Fruit fly (Drosophila melanogaster) whole organism, embryonic: Measurements from ENCODE around the gene CG32095.

ENCODE experiments used
- BEAF-32 ChIP-seq: fragments of 200-800 bp; sonication (Bioruptor generic); optimal IDR thresholded peaks from 3 replicates; lab custom pipeline; 2017; ENCODE audit warnings: missing biosample characterization, missing genetic modification characterization, mild to moderate bottlenecking, moderate library complexity, missing genetic modification reagents
- Bgb ChIP-seq: fragments of 200-800 bp; sonication (Bioruptor generic); IDR thresholded peaks from 2 replicates; pipeline ENCODE4 v1.3.6; 2022; ENCODE audit warnings: missing biosample characterization, missing genetic modification characterization; ENCODE audit not compliant: partially characterized antibody
- CG10959 ChIP-seq: fragments of 200-800 bp; sonication (Bioruptor generic); IDR thresholded peaks from 2 replicates; pipeline ENCODE4 v1.3.6; 2022; ENCODE audit warnings: missing biosample characterization, missing genetic modification characterization
- CG10979 ChIP-seq: fragments of 200-800 bp; sonication (Bioruptor generic); optimal IDR thresholded peaks from 2 replicates; lab custom pipeline; 2018; ENCODE audit warnings: missing biosample characterization, mild to moderate bottlenecking, missing genetic modification characterization, moderate library complexity
- CG11093 ChIP-seq: fragments of 200-800 bp; sonication (Bioruptor generic); IDR thresholded peaks from 3 replicates; pipeline ENCODE4 v1.3.6; 2022; ENCODE audit warnings: missing biosample characterization, missing genetic modification characterization
- CG11398 ChIP-seq: fragments of 200-800 bp; sonication (Bioruptor generic); optimal IDR thresholded peaks from 2 replicates; lab custom pipeline; 2016; ENCODE audit warnings: missing biosample characterization, missing genetic modification characterization
- CG11696 ChIP-seq: fragments of 200-800 bp; sonication (Bioruptor generic); IDR thresholded peaks from 2 replicates; pipeline ENCODE4 v1.3.6; 2022; ENCODE audit warnings: missing biosample characterization, missing genetic modification characterization
- CG12071 ChIP-seq: fragments of 200-800 bp; sonication (Bioruptor generic); optimal IDR thresholded peaks from 3 replicates; lab custom pipeline; 2018; ENCODE audit warnings: missing biosample characterization, mild to moderate bottlenecking, missing genetic modification characterization
- CG13775 ChIP-seq: fragments of 200-800 bp; sonication (Bioruptor generic); optimal IDR thresholded peaks from 3 replicates; lab custom pipeline; 2017; ENCODE audit warnings: missing biosample characterization, mild to moderate bottlenecking, missing genetic modification characterization
- CG15514 ChIP-seq: fragments of 200-800 bp; sonication (Bioruptor generic); optimal IDR thresholded peaks from 3 replicates; lab custom pipeline; 2017; ENCODE audit warnings: missing biosample characterization, missing genetic modification characterization, mild to moderate bottlenecking, moderate library complexity, missing genetic modification reagents
- CG1602 ChIP-seq: fragments of 200-800 bp; sonication (Bioruptor generic); optimal IDR thresholded peaks from 3 replicates; lab custom pipeline; 2016; ENCODE audit warnings: missing biosample characterization, missing genetic modification characterization
- CG17186 ChIP-seq: fragments of 200-800 bp; sonication (Bioruptor generic); optimal IDR thresholded peaks from 3 replicates; lab custom pipeline; 2017; ENCODE audit warnings: missing biosample characterization, missing genetic modification reagents, missing genetic modification characterization
- CG2712 ChIP-seq: fragments of 200-800 bp; optimal IDR thresholded peaks from 3 replicates; lab custom pipeline; 2019; ENCODE audit warnings: missing biosample characterization, mild to moderate bottlenecking, missing genetic modification characterization, moderate library complexity
- CG30020 ChIP-seq: fragments of 200-800 bp; optimal IDR thresholded peaks from 2 replicates; lab custom pipeline; 2019; ENCODE audit warnings: missing biosample characterization, mild to moderate bottlenecking, missing genetic modification characterization, moderate library complexity
- CG3065 ChIP-seq: fragments of 200-800 bp; sonication (Bioruptor generic); optimal IDR thresholded peaks from 2 replicates; lab custom pipeline; 2016; ENCODE audit warnings: missing biosample characterization, missing genetic modification characterization
- CG33557 ChIP-seq: fragments of 200-800 bp; sonication (Bioruptor generic); optimal IDR thresholded peaks from 2 replicates; lab custom pipeline; 2019; ENCODE audit warnings: missing biosample characterization, mild to moderate bottlenecking, missing genetic modification characterization, moderate library complexity
- CG43689 ChIP-seq: fragments of 200-800 bp; sonication (Bioruptor generic); IDR thresholded peaks from 2 replicates; pipeline ENCODE4 v1.3.6; 2022; ENCODE audit warnings: missing biosample characterization, missing genetic modification characterization
- CG9797 ChIP-seq: fragments of 200-800 bp; sonication (Bioruptor generic); optimal IDR thresholded peaks from 3 replicates; lab custom pipeline; 2018; ENCODE audit warnings: missing biosample characterization, mild to moderate bottlenecking, missing genetic modification characterization
- Dbx ChIP-seq: fragments of 200-800 bp; sonication (Bioruptor generic); IDR thresholded peaks from 3 replicates; pipeline ENCODE4 v1.3.6; 2022; ENCODE audit warnings: missing biosample characterization, missing genetic modification characterization
- Deaf1 ChIP-seq: fragments of 200-800 bp; optimal IDR thresholded peaks from 3 replicates; lab custom pipeline; 2019; ENCODE audit warnings: missing biosample characterization, mild to moderate bottlenecking, missing genetic modification characterization, moderate library complexity
- Drgx ChIP-seq: fragments of 200-800 bp; sonication (Bioruptor generic); IDR thresholded peaks from 2 replicates; pipeline ENCODE4 v1.3.6; 2022; ENCODE audit warnings: missing biosample characterization, missing genetic modification characterization
- E2f2 ChIP-seq: fragments of 200-800 bp; sonication (Bioruptor generic); IDR thresholded peaks from 2 replicates; pipeline ENCODE4 v1.3.6; 2022; ENCODE audit warnings: missing biosample characterization, missing genetic modification characterization
- Ets97D ChIP-seq: fragments of 200-800 bp; sonication (Bioruptor generic); optimal IDR thresholded peaks from 3 replicates; lab custom pipeline; 2016; ENCODE audit warnings: missing biosample characterization, missing genetic modification characterization
- Gug ChIP-seq: fragments of 200-800 bp; sonication (Bioruptor generic); IDR thresholded peaks from 4 replicates; pipeline ENCODE4 v1.3.6; 2022; ENCODE audit warnings: missing biosample characterization, missing genetic modification characterization
- Myb ChIP-seq: fragments of 200-800 bp; sonication (Bioruptor generic); optimal IDR thresholded peaks from 2 replicates; lab custom pipeline; 2016; ENCODE audit warnings: missing biosample characterization, missing genetic modification characterization
- Opbp ChIP-seq: fragments of 200-800 bp; sonication (Bioruptor generic); IDR thresholded peaks from 3 replicates; pipeline ENCODE4 v1.3.6; 2022; ENCODE audit warnings: missing biosample characterization, missing genetic modification characterization; ENCODE audit not compliant: partially characterized antibody
- Side ChIP-seq: fragments of 200-800 bp; sonication (Bioruptor generic); optimal IDR thresholded peaks from 2 replicates; lab custom pipeline; 2016; ENCODE audit warnings: missing biosample characterization, missing genetic modification characterization
- Sry-δ ChIP-seq: fragments of 200-800 bp; sonication (Bioruptor generic); optimal IDR thresholded peaks from 2 replicates; lab custom pipeline; 2016; ENCODE audit warnings: missing biosample characterization, missing genetic modification characterization
- Xrp1 ChIP-seq: fragments of 200-800 bp; sonication (Bioruptor generic); IDR thresholded peaks from 2 replicates; pipeline ENCODE4 v1.3.6; 2022; ENCODE audit warnings: missing biosample characterization, missing genetic modification characterization
- YL-1 ChIP-seq: fragments of 200-800 bp; sonication (Bioruptor generic); optimal IDR thresholded peaks from 3 replicates; lab custom pipeline; 2017; ENCODE audit warnings: missing biosample characterization, mild to moderate bottlenecking, missing genetic modification characterization
- amos ChIP-seq: fragments of 200-800 bp; sonication (Bioruptor generic); IDR thresholded peaks from 2 replicates; pipeline ENCODE4 v1.3.6; 2022; ENCODE audit warnings: missing biosample characterization, missing genetic modification characterization; ENCODE audit not compliant: partially characterized antibody
- bbx ChIP-seq: fragments of 200-800 bp; sonication (Bioruptor generic); IDR thresholded peaks from 2 replicates; pipeline ENCODE4 v1.3.6; 2022; ENCODE audit warnings: missing biosample characterization, missing genetic modification characterization; ENCODE audit not compliant: partially characterized antibody
- crp ChIP-seq, 2 experiments: fragments of 200-800 bp; sonication (Bioruptor generic); optimal IDR thresholded peaks; 2 replicates in 1 of 2; 3 replicates in 1 of 2; lab custom pipeline; 2017; ENCODE audit warnings: missing biosample characterization in 2 of 2, missing genetic modification characterization in 2 of 2, mild to moderate bottlenecking in 1 of 2, moderate library complexity in 1 of 2
- dati ChIP-seq: fragments of 200-800 bp; sonication (Bioruptor generic); IDR thresholded peaks from 2 replicates; pipeline ENCODE4 v1.3.6; 2022; ENCODE audit warnings: missing biosample characterization, missing genetic modification characterization
- ftz-f1 ChIP-seq: fragments of 200-800 bp; sonication (Bioruptor generic); optimal IDR thresholded peaks from 2 replicates; lab custom pipeline; 2016; ENCODE audit warnings: missing biosample characterization, missing genetic modification characterization
- hth ChIP-seq: fragments of >200 bp; optimal IDR thresholded peaks from 2 replicates; lab custom pipeline; 2017; ENCODE audit warnings: inconsistent platforms
- lov ChIP-seq, 2 experiments: fragments of 200-800 bp in 1 of 2; fragments of >200 bp in 1 of 2; sonication (Bioruptor generic) in 1 of 2; IDR thresholded peaks in 1 of 2; optimal IDR thresholded peaks in 1 of 2; 2 replicates in 1 of 2; 3 replicates in 1 of 2; pipeline versions ENCODE4 v1.3.6 to Lab custom; 2017 to 2022; ENCODE audit warnings: missing biosample characterization in 1 of 2, missing genetic modification characterization in 1 of 2
- p53 ChIP-seq: fragments of 200-800 bp; sonication (Bioruptor generic); optimal IDR thresholded peaks from 2 replicates; lab custom pipeline; 2016; ENCODE audit warnings: missing biosample characterization, missing genetic modification characterization
- phol ChIP-seq: fragments of 200-800 bp; sonication (Bioruptor generic); optimal IDR thresholded peaks from 3 replicates; lab custom pipeline; 2018; ENCODE audit warnings: missing biosample characterization, mild to moderate bottlenecking, missing genetic modification characterization, moderate library complexity
- rib ChIP-seq: fragments of 200-800 bp; sonication (Bioruptor generic); IDR thresholded peaks from 2 replicates; pipeline ENCODE4 v1.3.6; 2022; ENCODE audit warnings: missing biosample characterization, missing genetic modification characterization
- sc ChIP-seq, 3 experiments: fragments of >200 bp in 2 of 3; fragments of 200-800 bp in 1 of 3; sonication (Bioruptor generic) in 1 of 3; optimal IDR thresholded peaks; 2 replicates in 2 of 3; 3 replicates in 1 of 3; lab custom pipeline; 2017; ENCODE audit warnings: mild to moderate bottlenecking in 1 of 3, missing biosample characterization in 1 of 3, missing genetic modification characterization in 1 of 3, missing genetic modification reagents in 1 of 3
- sima ChIP-seq: fragments of 200-800 bp; sonication (Bioruptor generic); optimal IDR thresholded peaks from 2 replicates; lab custom pipeline; 2016; ENCODE audit warnings: missing biosample characterization, missing genetic modification characterization
- sna ChIP-seq: fragments of 200-800 bp; sonication (Bioruptor generic); IDR thresholded peaks from 2 replicates; pipeline ENCODE4 v1.3.6; 2022; ENCODE audit warnings: missing biosample characterization, missing genetic modification characterization; ENCODE audit not compliant: partially characterized antibody
- so ChIP-seq: fragments of 200-800 bp; sonication (Bioruptor generic); IDR thresholded peaks from 3 replicates; pipeline ENCODE4 v1.3.6; 2022; ENCODE audit warnings: missing biosample characterization, missing genetic modification characterization
- trh ChIP-seq: fragments of 200-800 bp; sonication (Bioruptor generic); optimal IDR thresholded peaks from 2 replicates; lab custom pipeline; 2016; ENCODE audit warnings: missing biosample characterization, missing genetic modification characterization
- tup ChIP-seq: fragments of 200-800 bp; sonication (Bioruptor generic); optimal IDR thresholded peaks from 2 replicates; lab custom pipeline; 2016; ENCODE audit warnings: missing biosample characterization, mild to moderate bottlenecking, missing genetic modification characterization, moderate library complexity
- zfh2 ChIP-seq: fragments of 200-800 bp; sonication (Bioruptor generic); optimal IDR thresholded peaks from 2 replicates; lab custom pipeline; 2016; ENCODE audit warnings: missing biosample characterization, missing genetic modification characterization

The CG32095 gene

dm6 chr3L:11801622-11802021 is 23.9 kb downstream of the CG32095 start (continued):
- TF ChIP-seq Drgx (GFP tag; lab: Robert Waterston, UW), result no peak
- no peak for TF ChIP-seq p53 (GFP tag; lab: Kevin White, UChicago)

DNA sequence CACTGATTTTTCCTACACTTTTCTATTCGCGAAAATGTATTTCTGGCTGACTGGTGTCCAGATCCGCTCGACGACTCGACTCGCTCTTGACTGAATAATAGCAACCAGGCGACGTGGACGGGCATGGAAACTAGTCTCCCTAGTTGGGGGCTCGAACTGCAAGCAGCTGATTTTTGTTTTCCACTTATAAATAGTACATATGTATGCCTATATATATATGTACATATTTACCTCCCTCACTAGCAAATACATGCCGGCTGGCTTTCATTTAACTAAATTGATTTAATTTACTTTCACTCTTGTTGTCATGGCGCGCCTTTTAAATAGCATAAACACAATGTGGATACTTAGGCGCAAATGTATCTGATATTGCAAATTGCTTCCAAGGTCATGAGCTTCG is 24.8 kb downstream of the CG32095 start, which contains the start of gene Gcat:
Gene Gcat, minus strand, starts transcription at position 101 of the 400 bp plus-strand sequence.
- no peak for TF ChIP-seq Dbx (GFP tag; lab: Robert Waterston, UW)
- no peak for TF ChIP-seq CG12071
- no peak for TF ChIP-seq Deaf1 (tag; lab: Kevin White, UChicago)
- no peak for TF ChIP-seq CG9797 (GFP tag; lab: Kevin White, UChicago)
- TF ChIP-seq CG1602 (GFP tag; lab: Kevin White, UChicago), result no peak
- TF ChIP-seq sima (GFP tag; lab: Kevin White, UChicago), result no peak
- TF ChIP-seq E2f2, result peak; percentile 26; the same call in 1 of the 2 replicates
- no peak for TF ChIP-seq sc (optimal IDR thresholded peaks at IDR 0.05; lab: Kevin White, UChicago)
- TF ChIP-seq sc (GFP tag; optimal IDR thresholded peaks at IDR 0.05; lab: Kevin White, UChicago), result no peak
- TF ChIP-seq Side, result no peak
- no peak for TF ChIP-seq CG10959 (GFP tag; lab: Robert Waterston, UW)
- no peak for TF ChIP-seq trh
- TF ChIP-seq CG3065, result no peak
- TF ChIP-seq CG43689 (GFP tag; lab: Robert Waterston, UW), result no peak
- no peak for TF ChIP-seq CG13775 (GFP tag; lab: Kevin White, UChicago)
- no peak for TF ChIP-seq CG11696 (GFP tag; lab: Robert Waterston, UW)
- no peak for TF ChIP-seq so (GFP tag; lab: Robert Waterston, UW)
- no peak for TF ChIP-seq tup (GFP tag; lab: Kevin White, UChicago)
- peak in 1 of 2 experiments; percentile 14 for TF ChIP-seq crp (GFP tag; optimal IDR thresholded peaks at IDR 0.05; lab: Kevin White, UChicago)

DNA sequence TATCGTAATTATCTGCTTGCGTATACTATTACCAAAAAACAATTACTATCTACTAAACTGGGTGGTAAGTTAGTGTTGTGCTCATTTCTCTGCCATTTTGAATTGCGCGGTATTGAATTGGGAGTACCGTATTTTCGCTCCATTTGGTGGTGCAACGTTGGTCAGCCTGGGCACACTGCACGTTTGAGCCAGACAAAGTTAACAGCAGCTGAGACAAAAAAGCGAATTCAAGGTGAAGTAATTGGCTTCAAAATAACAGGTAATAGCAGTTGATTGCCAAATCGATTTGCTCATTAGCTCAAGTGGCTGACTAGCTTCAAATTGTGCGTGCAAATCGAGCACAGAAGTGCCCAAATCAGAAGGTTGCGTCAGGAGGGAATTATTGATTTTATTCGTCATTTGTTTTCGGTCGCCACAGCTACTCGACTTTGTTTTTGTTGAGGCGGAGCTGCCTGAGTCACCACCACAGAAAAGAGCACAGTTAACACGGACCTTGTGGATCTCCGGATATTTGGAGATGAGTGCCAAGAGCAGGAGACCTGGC is 30.0 kb downstream of the CG32095 start, which contains the start of gene Klp68D:
Gene Klp68D, plus strand, starts transcription at position 175 of the 544 bp plus-strand sequence.
- TF ChIP-seq p53 (GFP tag; lab: Kevin White, UChicago), result no peak
- peak; percentile 23; the same call in 1 of the 3 replicates for TF ChIP-seq Opbp (GFP tag; lab: Robert Waterston, UW)
- TF ChIP-seq rib (GFP tag; lab: Robert Waterston, UW), result no peak
- no peak for TF ChIP-seq dati
- TF ChIP-seq CG11398 (GFP tag; lab: Kevin White, UChicago), result no peak
- no peak for TF ChIP-seq lov (optimal IDR thresholded peaks at IDR 0.05; lab: Kevin White, UChicago)
- TF ChIP-seq lov (GFP tag; IDR thresholded peaks at IDR 0.05; lab: Robert Waterston, UW), result no peak
- TF ChIP-seq hth (lab: Kevin White, UChicago), result no peak
- TF ChIP-seq sna (GFP tag; lab: Robert Waterston, UW), result no peak
- TF ChIP-seq Gug (GFP tag; lab: Robert Waterston, UW), result no peak
- TF ChIP-seq phol, result peak; percentile 24
- no peak for TF ChIP-seq CG33557 (GFP tag; lab: Kevin White, UChicago)
- peak; percentile 25 for TF ChIP-seq Ets97D (GFP tag; lab: Kevin White, UChicago)
- no peak for TF ChIP-seq Bgb (GFP tag; lab: Robert Waterston, UW)
- peak; percentile 6 for TF ChIP-seq CG17186 (GFP tag; lab: Kevin White, UChicago)
- TF ChIP-seq Sry-δ, result no peak
- peak; percentile 31 for TF ChIP-seq BEAF-32
- TF ChIP-seq CG30020, result no peak
- TF ChIP-seq ftz-f1, result peak; percentile 72
- peak; percentile 31 for TF ChIP-seq Myb (GFP tag; lab: Kevin White, UChicago)
- no peak for TF ChIP-seq CG10979 (tag; lab: Kevin White, UChicago)
- TF ChIP-seq CG2712 (tag; lab: Kevin White, UChicago), result no peak
- 0 out of 2 replicates have a peak, but pooled peaks have one; percentile 13 for TF ChIP-seq bbx (GFP tag; lab: Robert Waterston, UW)
- peak; percentile 45 for TF ChIP-seq YL-1 (GFP tag; lab: Kevin White, UChicago)
- peak; percentile 38 for TF ChIP-seq CG15514 (GFP tag; lab: Kevin White, UChicago)
- no peak for TF ChIP-seq CG11093
- TF ChIP-seq amos (GFP tag; lab: Robert Waterston, UW), result 0 out of 2 replicates have a peak, but pooled peaks have one; percentile 11
- TF ChIP-seq Xrp1, result no peak
- TF ChIP-seq zfh2 (GFP tag; lab: Kevin White, UChicago), result no peak
